Worm (Caenorhabditis elegans): ENCODE data around the gene snu-66.

- TF ChIP-seq med-1 (GFP tag; optimal IDR thresholded peaks at IDR 0.05; ENCODE audit: insufficient read depth) (no peak), flt-1 (GFP tag; IDR thresholded peaks at IDR 0.05) (no peak), ztf-23 (GFP tag; IDR thresholded peaks at IDR 0.05) (no peak), ref-1 (GFP tag; conservative IDR thresholded peaks at IDR 0.05) (no peak), klf-2 (GFP tag; conservative IDR thresholded peaks at IDR 0.05) (no peak), ztf-29 (GFP tag; IDR thresholded peaks at IDR 0.05) (no peak), T22C8.4 (GFP tag; IDR thresholded peaks at IDR 0.05) (peak; percentile 67), cog-1 (tag; optimal IDR thresholded peaks at IDR 0.05) (no peak)
Measured at ce11 chrV:7580378-7580777, 4.9 kb upstream of the snu-66 start, which contains the start of gene ets-6.

Data from whole organism, midembryonic.